Worm (Caenorhabditis elegans) whole organism, L2 larva: ENCODE data around the gene fbxa-83.
"Not testable (repeated sequence)": the region's sequence is repeated elsewhere in the genome, so short reads cannot be mapped to it uniquely, and the experiment has no call there.

Source experiments
- C34F6.9 ChIP-seq: fragments of 150-350 bp; optimal IDR thresholded peaks from 2 replicates; lab custom pipeline; 2014; ENCODE audit warnings: missing biosample characterization, missing genetic modification characterization
- F13H6.1 ChIP-seq: sonication (generic microtip); optimal IDR thresholded peaks from 2 replicates; lab custom pipeline; 2016; ENCODE audit warnings: missing genetic modification characterization, missing compliant biosample characterization
- Y55F3AM.14 ChIP-seq: fragments of 200-800 bp; sonication (Bioruptor generic); optimal IDR thresholded peaks from 2 replicates; lab custom pipeline; 2018; ENCODE audit warnings: mild to moderate bottlenecking, missing genetic modification characterization, missing compliant biosample characterization
- alr-1 ChIP-seq: fragments of 150-350 bp; optimal IDR thresholded peaks from 2 replicates; lab custom pipeline; 2014; ENCODE audit warnings: missing biosample characterization, missing genetic modification characterization
- blmp-1 ChIP-seq: sonication (generic microtip); optimal IDR thresholded peaks from 2 replicates; lab custom pipeline; 2017; ENCODE audit warnings: missing genetic modification characterization, mild to moderate bottlenecking, missing compliant biosample characterization, antibody characterized with exemption, moderate library complexity; ENCODE audit not compliant: insufficient read depth
- ceh-16 ChIP-seq: fragments of 150-350 bp; optimal IDR thresholded peaks from 2 replicates; lab custom pipeline; 2014; ENCODE audit warnings: missing biosample characterization, missing genetic modification characterization
- ceh-82 ChIP-seq: fragments of 150-350 bp; optimal IDR thresholded peaks from 2 replicates; lab custom pipeline; 2014; ENCODE audit warnings: missing biosample characterization, missing genetic modification characterization
- crh-2 ChIP-seq: sonication (generic microtip); optimal IDR thresholded peaks from 2 replicates; lab custom pipeline; 2017; ENCODE audit warnings: missing biosample characterization, missing genetic modification characterization
- egl-27 ChIP-seq: sonication (generic microtip); optimal IDR thresholded peaks from 3 replicates; lab custom pipeline; 2017; ENCODE audit warnings: missing biosample characterization, missing genetic modification reagents, missing genetic modification characterization
- elt-1 ChIP-seq: fragments of 150-350 bp; optimal IDR thresholded peaks from 2 replicates; lab custom pipeline; 2014; ENCODE audit warnings: missing biosample characterization, missing genetic modification characterization
- elt-3 ChIP-seq: sonication (generic microtip); optimal IDR thresholded peaks from 2 replicates; lab custom pipeline; 2017; ENCODE audit warnings: missing biosample characterization, missing genetic modification characterization
- lin-11 ChIP-seq: fragments of 150-350 bp; sonication (generic microtip); optimal IDR thresholded peaks from 2 replicates; lab custom pipeline; 2014; ENCODE audit warnings: missing biosample characterization, missing genetic modification characterization, inconsistent platforms, mixed read lengths
- lin-13 ChIP-seq: fragments of 150-350 bp; optimal IDR thresholded peaks from 2 replicates; lab custom pipeline; 2014; ENCODE audit warnings: missing biosample characterization, missing genetic modification reagents, missing genetic modification characterization
- lsy-2 ChIP-seq, 2 experiments: fragments of 150-350 bp in 1 of 2; sonication (generic microtip) in 1 of 2; optimal IDR thresholded peaks; 2 replicates each; lab custom pipeline; 2014 to 2017; ENCODE audit warnings: missing biosample characterization in 2 of 2, missing genetic modification characterization in 2 of 2
- mab-5 ChIP-seq: fragments of 150-350 bp; optimal IDR thresholded peaks from 2 replicates; lab custom pipeline; 2014; ENCODE audit warnings: missing biosample characterization, missing genetic modification characterization
- mbf-1 ChIP-seq: sonication (generic microtip); optimal IDR thresholded peaks from 2 replicates; lab custom pipeline; 2017; ENCODE audit warnings: missing biosample characterization, missing genetic modification characterization
- mdl-1 ChIP-seq, 2 experiments: fragments of 150-350 bp in 1 of 2; sonication (generic microtip) in 1 of 2; optimal IDR thresholded peaks; 2 replicates each; lab custom pipeline; 2017; ENCODE audit warnings: missing biosample characterization in 2 of 2, missing genetic modification characterization in 2 of 2
- nhr-129 ChIP-seq: fragments of 150-350 bp; optimal IDR thresholded peaks from 2 replicates; lab custom pipeline; 2014; ENCODE audit warnings: missing biosample characterization, missing genetic modification characterization
- nhr-21 ChIP-seq: fragments of 150-350 bp; optimal IDR thresholded peaks from 2 replicates; lab custom pipeline; 2014; ENCODE audit warnings: missing biosample characterization, missing genetic modification characterization
- nhr-23 ChIP-seq: fragments of 150-350 bp; optimal IDR thresholded peaks from 2 replicates; lab custom pipeline; 2014; ENCODE audit warnings: missing biosample characterization, missing genetic modification reagents, missing genetic modification characterization
- nhr-237 ChIP-seq: fragments of 150-350 bp; optimal IDR thresholded peaks from 2 replicates; lab custom pipeline; 2014; ENCODE audit warnings: missing biosample characterization, missing genetic modification characterization
- nhr-77 ChIP-seq: fragments of 150-350 bp; optimal IDR thresholded peaks from 2 replicates; lab custom pipeline; 2014; ENCODE audit warnings: missing biosample characterization, missing genetic modification characterization
- peb-1 ChIP-seq: fragments of 150-350 bp; optimal IDR thresholded peaks from 2 replicates; lab custom pipeline; 2014; ENCODE audit warnings: missing biosample characterization, missing genetic modification characterization
- sem-4 ChIP-seq: fragments of 150-350 bp; optimal IDR thresholded peaks from 2 replicates; lab custom pipeline; 2014; ENCODE audit warnings: missing biosample characterization, missing genetic modification reagents, missing genetic modification characterization
- skn-1 ChIP-seq: sonication (generic microtip); optimal IDR thresholded peaks from 2 replicates; lab custom pipeline; 2017; ENCODE audit warnings: missing biosample characterization, missing genetic modification characterization
- sma-3 ChIP-seq: sonication (generic microtip); optimal IDR thresholded peaks from 2 replicates; lab custom pipeline; 2016; ENCODE audit warnings: missing genetic modification reagents, missing genetic modification characterization, missing compliant biosample characterization
- sma-9 ChIP-seq, 2 experiments: fragments of 150-350 bp in 1 of 2; sonication (generic microtip) in 1 of 2; optimal IDR thresholded peaks; 2 replicates each; lab custom pipeline; 2014 to 2016; ENCODE audit warnings: missing genetic modification characterization in 2 of 2, mild to moderate bottlenecking in 1 of 2, missing biosample characterization in 1 of 2, missing compliant biosample characterization in 1 of 2, missing genetic modification reagents in 1 of 2, moderate library complexity in 1 of 2
- snpc-4 ChIP-seq: fragments of 150-350 bp; optimal IDR thresholded peaks from 2 replicates; lab custom pipeline; 2014; ENCODE audit warnings: missing biosample characterization, missing genetic modification characterization
- unc-55 ChIP-seq: fragments of 150-350 bp; sonication (generic microtip); optimal IDR thresholded peaks from 3 replicates; lab custom pipeline; 2014; ENCODE audit warnings: missing biosample characterization, missing genetic modification reagents, missing genetic modification characterization
- unc-62 ChIP-seq: fragments of 150-350 bp; optimal IDR thresholded peaks from 2 replicates; lab custom pipeline; 2014; ENCODE audit warnings: missing biosample characterization, missing genetic modification reagents, missing genetic modification characterization
- zag-1 ChIP-seq: fragments of 150-350 bp; optimal IDR thresholded peaks from 2 replicates; lab custom pipeline; 2014; ENCODE audit warnings: missing biosample characterization, missing genetic modification characterization
- ztf-1 ChIP-seq: fragments of 200-800 bp; sonication (Bioruptor generic); conservative IDR thresholded peaks from 2 replicates; pipeline ENCODE4 v1.3.6; 2022; ENCODE audit warnings: missing genetic modification characterization, missing compliant biosample characterization
- ztf-11 ChIP-seq: sonication (generic microtip); optimal IDR thresholded peaks from 2 replicates; lab custom pipeline; 2017; ENCODE audit warnings: missing biosample characterization, missing genetic modification characterization
- ztf-4 ChIP-seq: fragments of 150-350 bp; optimal IDR thresholded peaks from 2 replicates; lab custom pipeline; 2014; ENCODE audit warnings: missing biosample characterization, missing genetic modification characterization

Gene fbxa-83

ce11 chrIV:14326283-14326682 lies at the start of gene fbxa-83:
Gene fbxa-83, minus strand, starts transcription at chrIV:14326383.
- TF ChIP-seq elt-1 (tag; lab: Kevin White, UChicago) (no peak), skn-1 (tag; lab: Kevin White, UChicago) (no peak), ztf-11 (tag; lab: Kevin White, UChicago) (no peak), sem-4 (tag; lab: Kevin White, UChicago) (no peak), ztf-4 (tag; lab: Kevin White, UChicago) (no peak), ceh-16 (tag; lab: Kevin White, UChicago) (no peak), peb-1 (tag; lab: Kevin White, UChicago) (no peak), mdl-1 (tag; optimal IDR thresholded peaks at IDR 0.05; lab: Kevin White, UChicago) (no peak), nhr-129 (tag; lab: Kevin White, UChicago) (no peak), Y55F3AM.14 (GFP tag; lab: Kevin White, UChicago) (no peak), snpc-4 (tag; lab: Kevin White, UChicago) (no peak), ztf-1 (GFP tag; lab: Robert Waterston, UW) (no peak), lsy-2 (tag; optimal IDR thresholded peaks at IDR 0.05; lab: Kevin White, UChicago) (no peak), alr-1 (no peak), ceh-82 (no peak), nhr-77 (no peak)
- TF ChIP-seq, all 48 proteins: peak for 0

ce11 chrIV:14373814-14374213 lies 47.6 kb upstream of the fbxa-83 start, which contains the start of gene Y67A10A.7:
Gene Y67A10A.7, plus strand, starts transcription at chrIV:14374114.
- not testable (repeated sequence) for TF ChIP-seq mbf-1 (tag; lab: Kevin White, UChicago); nhr-21 (tag; lab: Kevin White, UChicago); sma-9 (GFP tag; optimal IDR thresholded peaks at IDR 0.05; lab: Kevin White, UChicago); sma-9 (tag; optimal IDR thresholded peaks at IDR 0.05; lab: Kevin White, UChicago)

ce11 chrIV:14371639-14372038 lies 45.5 kb upstream of the fbxa-83 start:
- TF ChIP-seq sma-3 (no peak), nhr-129 (tag; lab: Kevin White, UChicago) (peak; percentile 93), blmp-1 (tag; lab: Kevin White, UChicago) (no peak), elt-3 (no peak), C34F6.9 (tag; lab: Kevin White, UChicago) (peak; percentile 79), lin-13 (GFP tag; lab: Kevin White, UChicago) (peak; percentile 17), unc-55 (GFP tag; lab: Kevin White, UChicago) (peak; percentile 83), lin-11 (tag; lab: Kevin White, UChicago) (peak; percentile 61), unc-62 (GFP tag; lab: Kevin White, UChicago) (no peak), mab-5 (peak; percentile 53), F13H6.1 (tag; lab: Kevin White, UChicago) (peak; percentile 73), mdl-1 (tag; optimal IDR thresholded peaks at IDR 0.05; lab: Kevin White, UChicago) (peak in 1 of 2 experiments; percentile 32), crh-2 (tag; lab: Kevin White, UChicago) (peak; percentile 68), sma-9 (GFP tag; optimal IDR thresholded peaks at IDR 0.05; lab: Kevin White, UChicago) (peak; percentile 4), sma-9 (tag; optimal IDR thresholded peaks at IDR 0.05; lab: Kevin White, UChicago) (no peak), lsy-2 (tag; optimal IDR thresholded peaks at IDR 0.05; lab: Kevin White, UChicago) (peak in 1 of 2 experiments; percentile 62), egl-27 (tag; lab: Kevin White, UChicago) (peak; percentile 43), zag-1 (tag; lab: Kevin White, UChicago) (peak; percentile 92), snpc-4 (tag; lab: Kevin White, UChicago) (no peak), Y55F3AM.14 (GFP tag; lab: Kevin White, UChicago) (peak; percentile 63)

ce11 chrIV:14365837-14366378 lies 39.7 kb upstream of the fbxa-83 start:
- no peak for TF ChIP-seq elt-3
- TF ChIP-seq ztf-11 (tag; lab: Kevin White, UChicago), result no peak
- no peak for TF ChIP-seq snpc-4 (tag; lab: Kevin White, UChicago)
- TF ChIP-seq nhr-23 (tag; lab: Kevin White, UChicago), result no peak
- no peak for TF ChIP-seq nhr-237 (tag; lab: Kevin White, UChicago)
- TF ChIP-seq nhr-77, result no peak
- TF ChIP-seq, all 48 proteins: peak for 0
